Fruit fly (Drosophila melanogaster) whole organism, embryonic: ENCODE results near the gene Tdg.
A peak's percentile ranks its signal among the peaks of the same experiment; 100 is the strongest.

Experiments used
- B-H1 ChIP-seq: fragments of 200-800 bp; sonication (Bioruptor generic); IDR thresholded peaks from 3 replicates; pipeline ENCODE4 v1.3.6; 2022; ENCODE audit warnings: missing biosample characterization, missing genetic modification characterization
- Bgb ChIP-seq: fragments of 200-800 bp; sonication (Bioruptor generic); IDR thresholded peaks from 2 replicates; pipeline ENCODE4 v1.3.6; 2022; ENCODE audit warnings: missing biosample characterization, missing genetic modification characterization; ENCODE audit not compliant: partially characterized antibody
- CG10267 ChIP-seq: fragments of 200-800 bp; sonication (Bioruptor generic); optimal IDR thresholded peaks from 2 replicates; lab custom pipeline; 2018; ENCODE audit warnings: missing biosample characterization, mild to moderate bottlenecking, missing genetic modification characterization, moderate library complexity
- CG12659 ChIP-seq: fragments of 200-800 bp; sonication (Bioruptor generic); optimal IDR thresholded peaks from 3 replicates; lab custom pipeline; 2017; ENCODE audit warnings: mild to moderate bottlenecking, missing biosample characterization, missing genetic modification reagents, missing genetic modification characterization
- CG14014 ChIP-seq: fragments of 200-800 bp; sonication (Bioruptor generic); IDR thresholded peaks from 2 replicates; pipeline ENCODE4 v1.3.6; 2022; ENCODE audit warnings: missing biosample characterization, missing genetic modification characterization
- CG14050 ChIP-seq: fragments of 200-800 bp; sonication (Bioruptor generic); IDR thresholded peaks from 3 replicates; pipeline ENCODE4 v1.3.6; 2022; ENCODE audit warnings: missing biosample characterization, missing genetic modification characterization
- CG18619 ChIP-seq: fragments of 200-800 bp; sonication (Bioruptor generic); optimal IDR thresholded peaks from 3 replicates; lab custom pipeline; 2017; ENCODE audit warnings: missing biosample characterization, mild to moderate bottlenecking, missing genetic modification characterization
- CG2202 ChIP-seq: fragments of 200-800 bp; sonication (Bioruptor generic); optimal IDR thresholded peaks from 2 replicates; lab custom pipeline; 2018; ENCODE audit warnings: missing biosample characterization, mild to moderate bottlenecking, missing genetic modification characterization
- CG30403 ChIP-seq: fragments of 200-800 bp; sonication (Bioruptor generic); optimal IDR thresholded peaks from 3 replicates; lab custom pipeline; 2016; ENCODE audit warnings: missing biosample characterization, missing genetic modification characterization
- CG31388 ChIP-seq: fragments of 200-800 bp; sonication (Bioruptor generic); optimal IDR thresholded peaks from 2 replicates; lab custom pipeline; 2016; ENCODE audit warnings: missing biosample characterization, missing genetic modification characterization
- CG32767 ChIP-seq: fragments of 200-800 bp; sonication (Bioruptor generic); IDR thresholded peaks from 2 replicates; pipeline ENCODE4 v1.3.6; 2022; ENCODE audit warnings: missing biosample characterization, missing genetic modification characterization
- CG3847 ChIP-seq: fragments of 200-800 bp; sonication (Bioruptor generic); IDR thresholded peaks from 2 replicates; pipeline ENCODE4 v1.3.6; 2022; ENCODE audit warnings: missing biosample characterization, missing genetic modification characterization
- CG42726 ChIP-seq: fragments of 200-800 bp; sonication (Bioruptor generic); IDR thresholded peaks from 2 replicates; pipeline ENCODE4 v1.3.6; 2022; ENCODE audit warnings: missing biosample characterization, missing genetic modification characterization; ENCODE audit not compliant: partially characterized antibody
- CG4360 ChIP-seq: fragments of 200-800 bp; sonication (Bioruptor generic); IDR thresholded peaks from 2 replicates; pipeline ENCODE4 v1.3.6; 2022; ENCODE audit warnings: missing biosample characterization, missing genetic modification characterization
- CG7987 ChIP-seq: fragments of 200-800 bp; sonication (Bioruptor generic); optimal IDR thresholded peaks from 2 replicates; lab custom pipeline; 2018; ENCODE audit warnings: missing biosample characterization, mild to moderate bottlenecking, missing genetic modification characterization, moderate library complexity
- D ChIP-seq, 2 experiments: fragments of 200-800 bp in 1 of 2; fragments of >200 bp in 1 of 2; sonication (Bioruptor generic) in 1 of 2; optimal IDR thresholded peaks; 2 replicates in 1 of 2; 3 replicates in 1 of 2; lab custom pipeline; 2017; ENCODE audit warnings: mild to moderate bottlenecking in 1 of 2, missing biosample characterization in 1 of 2, missing genetic modification characterization in 1 of 2, missing genetic modification reagents in 1 of 2
- Gug ChIP-seq: fragments of 200-800 bp; sonication (Bioruptor generic); IDR thresholded peaks from 4 replicates; pipeline ENCODE4 v1.3.6; 2022; ENCODE audit warnings: missing biosample characterization, missing genetic modification characterization
- Hr78 ChIP-seq, 2 experiments: fragments of 200-800 bp in 1 of 2; fragments of >200 bp in 1 of 2; sonication (Bioruptor generic) in 1 of 2; optimal IDR thresholded peaks; 2 replicates each; lab custom pipeline; 2017 to 2019; ENCODE audit warnings: missing biosample characterization in 2 of 2, missing genetic modification characterization in 2 of 2, mild to moderate bottlenecking in 1 of 2, moderate library complexity in 1 of 2
- Lim3 ChIP-seq: fragments of 200-800 bp; sonication (Bioruptor generic); IDR thresholded peaks from 2 replicates; pipeline ENCODE4 v1.3.6; 2022; ENCODE audit warnings: missing biosample characterization, missing genetic modification characterization
- MESR4 ChIP-seq: fragments of 200-800 bp; sonication (Bioruptor generic); optimal IDR thresholded peaks from 2 replicates; lab custom pipeline; 2018; ENCODE audit warnings: missing biosample characterization, mild to moderate bottlenecking, missing genetic modification characterization, moderate library complexity
- Mad ChIP-seq: fragments of 200-800 bp; sonication (Bioruptor generic); optimal IDR thresholded peaks from 2 replicates; lab custom pipeline; 2016; ENCODE audit warnings: missing biosample characterization, missing genetic modification characterization
- NK7.1 ChIP-seq: fragments of 200-800 bp; sonication (Bioruptor generic); optimal IDR thresholded peaks from 3 replicates; lab custom pipeline; 2016; ENCODE audit warnings: missing biosample characterization, missing genetic modification characterization
- PHDP ChIP-seq: fragments of 200-800 bp; sonication (Bioruptor generic); optimal IDR thresholded peaks from 3 replicates; lab custom pipeline; 2018; ENCODE audit warnings: missing biosample characterization, mild to moderate bottlenecking, missing genetic modification characterization, moderate library complexity
- Pdp1 ChIP-seq, 2 experiments: fragments of 200-800 bp; sonication (Bioruptor generic); optimal IDR thresholded peaks; 3 replicates each; lab custom pipeline; 2016; ENCODE audit warnings: missing biosample characterization in 2 of 2, missing genetic modification characterization in 2 of 2, mild to moderate bottlenecking in 1 of 2, moderate library complexity in 1 of 2
- Rx ChIP-seq: fragments of 200-800 bp; sonication (Bioruptor generic); IDR thresholded peaks from 2 replicates; pipeline ENCODE4 v1.3.6; 2022; ENCODE audit warnings: missing biosample characterization, missing genetic modification characterization
- Six4 ChIP-seq: fragments of 200-800 bp; sonication (Bioruptor generic); optimal IDR thresholded peaks from 2 replicates; lab custom pipeline; 2016; ENCODE audit warnings: missing biosample characterization, missing genetic modification characterization
- Sox100B ChIP-seq: fragments of 200-800 bp; sonication (Bioruptor generic); optimal IDR thresholded peaks from 3 replicates; lab custom pipeline; 2018; ENCODE audit warnings: missing biosample characterization, mild to moderate bottlenecking, missing genetic modification characterization
- Sox102F ChIP-seq: fragments of 200-800 bp; sonication (Bioruptor generic); optimal IDR thresholded peaks from 2 replicates; lab custom pipeline; 2018; ENCODE audit warnings: missing biosample characterization, mild to moderate bottlenecking, missing genetic modification characterization, moderate library complexity
- Spps ChIP-seq: fragments of 200-800 bp; sonication (Bioruptor generic); optimal IDR thresholded peaks from 2 replicates; lab custom pipeline; 2018; ENCODE audit warnings: missing biosample characterization, mild to moderate bottlenecking, missing genetic modification characterization
- Ssrp ChIP-seq: fragments of 200-800 bp; sonication (Bioruptor generic); optimal IDR thresholded peaks from 2 replicates; lab custom pipeline; 2018; ENCODE audit warnings: missing biosample characterization, mild to moderate bottlenecking, missing genetic modification characterization, moderate library complexity
- Tbp ChIP-seq: fragments of >200 bp; optimal IDR thresholded peaks from 2 replicates; lab custom pipeline; 2018; ENCODE audit warnings: missing biosample characterization, missing genetic modification characterization
- bigmax ChIP-seq: fragments of 200-800 bp; sonication (Bioruptor generic); optimal IDR thresholded peaks from 2 replicates; lab custom pipeline; 2018; ENCODE audit warnings: missing biosample characterization, mild to moderate bottlenecking, missing genetic modification characterization
- chinmo ChIP-seq: fragments of 200-800 bp; sonication (Bioruptor generic); IDR thresholded peaks from 4 replicates; pipeline ENCODE4 v1.3.6; 2022; ENCODE audit warnings: missing biosample characterization, missing genetic modification characterization; ENCODE audit not compliant: partially characterized antibody
- disco-r ChIP-seq: fragments of 200-800 bp; sonication (Bioruptor generic); optimal IDR thresholded peaks from 2 replicates; lab custom pipeline; 2016; ENCODE audit warnings: missing biosample characterization, missing genetic modification characterization
- dmrt99B ChIP-seq: fragments of 200-800 bp; sonication (Bioruptor generic); optimal IDR thresholded peaks from 2 replicates; lab custom pipeline; 2018; ENCODE audit warnings: missing biosample characterization, mild to moderate bottlenecking, missing genetic modification characterization, moderate library complexity
- eve ChIP-seq, 2 experiments: fragments of >200 bp; optimal IDR thresholded peaks; 2 replicates each; lab custom pipeline; 2017; ENCODE audit warnings: missing biosample characterization in 2 of 2, missing genetic modification characterization in 2 of 2
- fd102C ChIP-seq: fragments of 200-800 bp; sonication (Bioruptor generic); optimal IDR thresholded peaks from 2 replicates; lab custom pipeline; 2018; ENCODE audit warnings: missing biosample characterization, mild to moderate bottlenecking, missing genetic modification characterization, moderate library complexity
- fru ChIP-seq: fragments of >200 bp; optimal IDR thresholded peaks from 2 replicates; lab custom pipeline; 2017
- ftz-f1 ChIP-seq: fragments of 200-800 bp; sonication (Bioruptor generic); optimal IDR thresholded peaks from 2 replicates; lab custom pipeline; 2016; ENCODE audit warnings: missing biosample characterization, missing genetic modification characterization
- gce ChIP-seq: fragments of 200-800 bp; sonication (Bioruptor generic); IDR thresholded peaks from 3 replicates; pipeline ENCODE4 v1.3.6; 2022; ENCODE audit warnings: missing biosample characterization, missing genetic modification characterization
- gro ChIP-seq: fragments of 200-800 bp; sonication (Bioruptor generic); optimal IDR thresholded peaks from 2 replicates; lab custom pipeline; 2016; ENCODE audit warnings: missing biosample characterization, missing genetic modification characterization
- gsb ChIP-seq: fragments of 200-800 bp; sonication (Bioruptor generic); IDR thresholded peaks from 2 replicates; pipeline ENCODE4 v1.3.6; 2022; ENCODE audit warnings: missing biosample characterization, missing genetic modification characterization
- inv ChIP-seq: fragments of 200-800 bp; sonication (Bioruptor generic); IDR thresholded peaks from 2 replicates; pipeline ENCODE4 v1.3.6; 2022; ENCODE audit warnings: missing biosample characterization, missing genetic modification characterization; ENCODE audit not compliant: partially characterized antibody
- pan ChIP-seq, 4 experiments: fragments of >200 bp in 3 of 4; fragments of 200-800 bp in 1 of 4; sonication (Bioruptor generic) in 1 of 4; optimal IDR thresholded peaks in 3 of 4; IDR thresholded peaks in 1 of 4; 2 replicates each; pipeline versions ENCODE4 v1.3.6 to Lab custom; 2017 to 2022; ENCODE audit warnings: missing biosample characterization in 2 of 4, missing genetic modification characterization in 2 of 4, mixed read lengths in 1 of 4
- pfk ChIP-seq: fragments of 200-800 bp; sonication (Bioruptor generic); optimal IDR thresholded peaks from 2 replicates; lab custom pipeline; 2018; ENCODE audit warnings: missing biosample characterization, mild to moderate bottlenecking, missing genetic modification characterization, moderate library complexity
- sd ChIP-seq: fragments of 200-800 bp; sonication (Bioruptor generic); optimal IDR thresholded peaks from 3 replicates; lab custom pipeline; 2018; ENCODE audit warnings: missing biosample characterization, mild to moderate bottlenecking, missing genetic modification characterization, moderate library complexity
- so ChIP-seq: fragments of 200-800 bp; sonication (Bioruptor generic); IDR thresholded peaks from 3 replicates; pipeline ENCODE4 v1.3.6; 2022; ENCODE audit warnings: missing biosample characterization, missing genetic modification characterization
- tap ChIP-seq: fragments of 200-800 bp; optimal IDR thresholded peaks from 3 replicates; lab custom pipeline; 2019; ENCODE audit warnings: missing biosample characterization, mild to moderate bottlenecking, missing genetic modification characterization, moderate library complexity
- vnd ChIP-seq: fragments of 200-800 bp; sonication (Bioruptor generic); IDR thresholded peaks from 3 replicates; pipeline ENCODE4 v1.3.6; 2022; ENCODE audit warnings: missing biosample characterization, missing genetic modification characterization; ENCODE audit not compliant: partially characterized antibody
- zfh2 ChIP-seq: fragments of 200-800 bp; sonication (Bioruptor generic); optimal IDR thresholded peaks from 2 replicates; lab custom pipeline; 2016; ENCODE audit warnings: missing biosample characterization, missing genetic modification characterization

The Tdg gene

DNA sequence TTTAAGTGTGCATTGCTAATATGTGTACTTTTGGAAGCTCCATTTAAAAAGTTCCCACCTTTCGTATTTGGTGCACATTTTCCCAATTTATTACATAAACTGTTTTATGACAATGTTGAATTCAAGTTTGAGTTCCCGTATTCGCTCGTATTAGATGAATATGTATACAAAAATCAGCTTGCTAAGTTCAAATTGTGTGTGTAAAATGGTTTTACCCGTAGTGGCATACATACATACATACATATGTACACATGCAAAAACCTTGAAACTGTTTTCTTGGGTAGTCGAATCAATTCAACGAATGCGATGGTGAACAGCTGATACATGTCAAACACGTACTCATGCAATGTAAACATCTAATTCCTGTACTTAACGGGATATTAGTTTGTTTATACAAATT, 802 bp upstream of the Tdg start (continued):
- peak; percentile 14 for TF ChIP-seq PHDP
- TF ChIP-seq Ssrp (tag; lab: Kevin White, UChicago): no peak
- TF ChIP-seq gce (GFP tag; lab: Robert Waterston, UW): no peak
- no peak for TF ChIP-seq D (optimal IDR thresholded peaks at IDR 0.05; lab: Kevin White, UChicago)
- TF ChIP-seq D (GFP tag; optimal IDR thresholded peaks at IDR 0.05; lab: Kevin White, UChicago): no peak
- TF ChIP-seq CG14014 (GFP tag; lab: Robert Waterston, UW): no peak; the same call in 1 of the 2 replicates
- TF ChIP-seq CG42726 (GFP tag; lab: Robert Waterston, UW): no peak
- no peak for TF ChIP-seq so (GFP tag; lab: Robert Waterston, UW)
- no peak for TF ChIP-seq Rx (GFP tag; lab: Robert Waterston, UW)
- TF ChIP-seq CG32767 (GFP tag; lab: Robert Waterston, UW): no peak
- no peak for TF ChIP-seq CG3847 (GFP tag; lab: Robert Waterston, UW)
- TF ChIP-seq CG4360 (GFP tag; lab: Robert Waterston, UW): no peak
- no peak for TF ChIP-seq Spps
- TF ChIP-seq Gug: no peak
- no peak for TF ChIP-seq chinmo (GFP tag; lab: Robert Waterston, UW)
- TF ChIP-seq zfh2 (GFP tag; lab: Kevin White, UChicago): no peak
- no peak for TF ChIP-seq dmrt99B (tag; lab: Kevin White, UChicago)
- TF ChIP-seq Six4 (GFP tag; lab: Kevin White, UChicago): no peak
- TF ChIP-seq CG7987: no peak
- TF ChIP-seq vnd (GFP tag; lab: Robert Waterston, UW): no peak
- TF ChIP-seq CG12659: no peak
- TF ChIP-seq CG30403 (GFP tag; lab: Kevin White, UChicago): no peak
- TF ChIP-seq fru (lab: Kevin White, UChicago): no peak
- peak in 1 of 2 experiments; percentile 51 for TF ChIP-seq eve (GFP tag; optimal IDR thresholded peaks at IDR 0.05; lab: Kevin White, UChicago)
- TF ChIP-seq CG2202 (tag; lab: Kevin White, UChicago): no peak
- TF ChIP-seq Pdp1 (GFP tag; optimal IDR thresholded peaks at IDR 0.05; lab: Kevin White, UChicago): peak in 1 of 2 experiments; percentile 63
- no peak for TF ChIP-seq Bgb (GFP tag; lab: Robert Waterston, UW)
- no peak for TF ChIP-seq inv (GFP tag; lab: Robert Waterston, UW)
- TF ChIP-seq tap (tag; lab: Kevin White, UChicago): no peak
- peak; percentile 38 for TF ChIP-seq MESR4 (GFP tag; lab: Kevin White, UChicago)
- no peak for TF ChIP-seq Tbp (GFP tag; lab: Kevin White, UChicago)
- no peak for TF ChIP-seq CG18619 (GFP tag; lab: Kevin White, UChicago)
- TF ChIP-seq CG14050: no peak
- TF ChIP-seq B-H1 (GFP tag; lab: Robert Waterston, UW): no peak; the same call in 2 of the 3 replicates
- no peak for TF ChIP-seq Mad
- no peak for TF ChIP-seq Hr78 (GFP tag; optimal IDR thresholded peaks at IDR 0.05; lab: Kevin White, UChicago)
- TF ChIP-seq Sox102F (GFP tag; lab: Kevin White, UChicago): no peak
- no peak for TF ChIP-seq CG31388 (GFP tag; lab: Kevin White, UChicago)
- no peak for TF ChIP-seq gsb (GFP tag; lab: Robert Waterston, UW)
- TF ChIP-seq ftz-f1: peak; percentile 62
- TF ChIP-seq pfk: no peak
- TF ChIP-seq Sox100B: no peak
- TF ChIP-seq CG10267: no peak
- no peak for TF ChIP-seq NK7.1 (GFP tag; lab: Kevin White, UChicago)
- no peak for TF ChIP-seq bigmax (GFP tag; lab: Kevin White, UChicago)
- no peak for TF ChIP-seq sd (tag; lab: Kevin White, UChicago)
- TF ChIP-seq fd102C: no peak
- TF ChIP-seq Lim3: no peak
- no peak for TF ChIP-seq gro (GFP tag; lab: Kevin White, UChicago)
- no peak for TF ChIP-seq pan (optimal IDR thresholded peaks at IDR 0.05; lab: Kevin White, UChicago)
- TF ChIP-seq pan (GFP tag; optimal IDR thresholded peaks at IDR 0.05 in 1 of 2, IDR thresholded peaks at IDR 0.05 in 1 of 2): no peak
- TF ChIP-seq disco-r (GFP tag; lab: Kevin White, UChicago): no peak
